Fruit fly (Drosophila melanogaster) whole organism, embryonic: Measurements from ENCODE around the gene wge.

Experiments used
- Blimp-1 ChIP-seq: fragments of 200-800 bp; sonication (Bioruptor generic); optimal IDR thresholded peaks from 3 replicates; lab custom pipeline; 2018; ENCODE audit warnings: missing biosample characterization, missing genetic modification characterization, mild to moderate bottlenecking, moderate library complexity, missing genetic modification reagents
- BtbVII ChIP-seq: fragments of 200-800 bp; sonication (Bioruptor generic); optimal IDR thresholded peaks from 3 replicates; lab custom pipeline; 2017; ENCODE audit warnings: missing biosample characterization, mild to moderate bottlenecking, missing genetic modification characterization
- CG10366 ChIP-seq: fragments of 200-800 bp; sonication (Bioruptor generic); IDR thresholded peaks from 2 replicates; pipeline ENCODE4 v1.3.6; 2022; ENCODE audit warnings: missing biosample characterization, missing genetic modification characterization
- CG10431 ChIP-seq: fragments of 200-800 bp; sonication (Bioruptor generic); optimal IDR thresholded peaks from 3 replicates; lab custom pipeline; 2018; ENCODE audit warnings: missing biosample characterization, mild to moderate bottlenecking, missing genetic modification characterization
- CG10543 ChIP-seq: fragments of 200-800 bp; sonication (Bioruptor generic); optimal IDR thresholded peaks from 3 replicates; lab custom pipeline; 2017; ENCODE audit warnings: missing biosample characterization, mild to moderate bottlenecking, missing genetic modification characterization, moderate library complexity
- CG10979 ChIP-seq: fragments of 200-800 bp; sonication (Bioruptor generic); optimal IDR thresholded peaks from 2 replicates; lab custom pipeline; 2018; ENCODE audit warnings: missing biosample characterization, mild to moderate bottlenecking, missing genetic modification characterization, moderate library complexity
- CG11504 ChIP-seq: fragments of 200-800 bp; sonication (Bioruptor generic); optimal IDR thresholded peaks from 3 replicates; lab custom pipeline; 2019; ENCODE audit warnings: missing biosample characterization, mild to moderate bottlenecking, missing genetic modification characterization, moderate library complexity
- CG13123 ChIP-seq: fragments of 200-800 bp; sonication (Bioruptor generic); optimal IDR thresholded peaks from 2 replicates; lab custom pipeline; 2016; ENCODE audit warnings: missing biosample characterization, missing genetic modification characterization
- CG13894 ChIP-seq: fragments of 200-800 bp; sonication (Bioruptor generic); optimal IDR thresholded peaks from 3 replicates; lab custom pipeline; 2018; ENCODE audit warnings: missing biosample characterization, mild to moderate bottlenecking, missing genetic modification characterization, moderate library complexity
- CG1647 ChIP-seq: fragments of 200-800 bp; sonication (Bioruptor generic); optimal IDR thresholded peaks from 3 replicates; lab custom pipeline; 2016; ENCODE audit warnings: missing biosample characterization, missing genetic modification characterization
- CG17186 ChIP-seq: fragments of 200-800 bp; sonication (Bioruptor generic); optimal IDR thresholded peaks from 3 replicates; lab custom pipeline; 2017; ENCODE audit warnings: missing biosample characterization, missing genetic modification reagents, missing genetic modification characterization
- CG17328 ChIP-seq: fragments of 200-800 bp; sonication (Bioruptor generic); IDR thresholded peaks from 2 replicates; pipeline ENCODE4 v1.3.6; 2022; ENCODE audit warnings: missing biosample characterization, missing genetic modification characterization
- CG17361 ChIP-seq: fragments of 200-800 bp; sonication (Bioruptor generic); IDR thresholded peaks from 3 replicates; pipeline ENCODE4 v1.3.6; 2022; ENCODE audit warnings: missing biosample characterization, missing genetic modification characterization
- CG17612 ChIP-seq: fragments of 200-800 bp; sonication (Bioruptor generic); IDR thresholded peaks from 2 replicates; pipeline ENCODE4 v1.3.6; 2022; ENCODE audit warnings: missing biosample characterization, missing genetic modification characterization
- CG30431 ChIP-seq: fragments of 200-800 bp; sonication (Bioruptor generic); optimal IDR thresholded peaks from 2 replicates; lab custom pipeline; 2017; ENCODE audit warnings: missing biosample characterization, missing genetic modification characterization
- CG33213 ChIP-seq: fragments of 200-800 bp; sonication (Bioruptor generic); optimal IDR thresholded peaks from 3 replicates; lab custom pipeline; 2016; ENCODE audit warnings: missing biosample characterization, missing genetic modification characterization
- CG4854 ChIP-seq: fragments of 200-800 bp; sonication (Bioruptor generic); optimal IDR thresholded peaks from 2 replicates; lab custom pipeline; 2016; ENCODE audit warnings: missing biosample characterization, missing genetic modification characterization, inconsistent platforms
- CG7786 ChIP-seq: fragments of 200-800 bp; sonication (Bioruptor generic); optimal IDR thresholded peaks from 2 replicates; lab custom pipeline; 2016; ENCODE audit warnings: missing biosample characterization, missing genetic modification characterization
- CG9609 ChIP-seq: fragments of 200-800 bp; sonication (Bioruptor generic); optimal IDR thresholded peaks from 3 replicates; lab custom pipeline; 2016; ENCODE audit warnings: missing biosample characterization, missing genetic modification characterization
- CTCF ChIP-seq: fragments of 200-800 bp; sonication (Bioruptor generic); optimal IDR thresholded peaks from 2 replicates; lab custom pipeline; 2017; ENCODE audit warnings: missing biosample characterization, mild to moderate bottlenecking, missing genetic modification characterization, moderate library complexity
- HLH3B ChIP-seq: fragments of 200-800 bp; sonication (Bioruptor generic); IDR thresholded peaks from 2 replicates; pipeline ENCODE4 v1.3.6; 2022; ENCODE audit warnings: missing biosample characterization, missing genetic modification characterization
- Hr51 ChIP-seq, 2 experiments: fragments of 200-800 bp; sonication (Bioruptor generic); optimal IDR thresholded peaks; 2 replicates in 1 of 2; 3 replicates in 1 of 2; lab custom pipeline; 2016 to 2018; ENCODE audit warnings: missing biosample characterization in 2 of 2, missing genetic modification characterization in 2 of 2, mild to moderate bottlenecking in 1 of 2, moderate library complexity in 1 of 2
- Kr ChIP-seq: fragments of 200-800 bp; sonication (Bioruptor generic); optimal IDR thresholded peaks from 2 replicates; lab custom pipeline; 2017; ENCODE audit warnings: missing biosample characterization, mild to moderate bottlenecking, missing genetic modification characterization
- Lhr ChIP-seq: fragments of 200-800 bp; sonication (Bioruptor generic); optimal IDR thresholded peaks from 3 replicates; lab custom pipeline; 2017; ENCODE audit warnings: mild to moderate bottlenecking, missing biosample characterization, missing genetic modification reagents, missing genetic modification characterization
- Optix ChIP-seq: fragments of 200-800 bp; sonication (Bioruptor generic); IDR thresholded peaks from 3 replicates; pipeline ENCODE4 v1.3.6; 2022; ENCODE audit warnings: missing biosample characterization, missing genetic modification characterization
- Rfx ChIP-seq: fragments of 200-800 bp; sonication (Bioruptor generic); IDR thresholded peaks from 2 replicates; pipeline ENCODE4 v1.3.6; 2022; ENCODE audit warnings: missing biosample characterization, missing genetic modification characterization
- Side ChIP-seq: fragments of 200-800 bp; sonication (Bioruptor generic); optimal IDR thresholded peaks from 2 replicates; lab custom pipeline; 2016; ENCODE audit warnings: missing biosample characterization, missing genetic modification characterization
- Sin3A ChIP-seq: fragments of >200 bp; optimal IDR thresholded peaks from 2 replicates; lab custom pipeline; 2018
- Sry-δ ChIP-seq: fragments of 200-800 bp; sonication (Bioruptor generic); optimal IDR thresholded peaks from 2 replicates; lab custom pipeline; 2016; ENCODE audit warnings: missing biosample characterization, missing genetic modification characterization
- Usf ChIP-seq: fragments of 200-800 bp; sonication (Bioruptor generic); optimal IDR thresholded peaks from 2 replicates; lab custom pipeline; 2017; ENCODE audit warnings: missing genotype, missing biosample characterization, missing genetic modification characterization
- abd-A ChIP-seq: fragments of 200-800 bp; sonication (Bioruptor generic); optimal IDR thresholded peaks from 3 replicates; lab custom pipeline; 2019; ENCODE audit warnings: missing biosample characterization, mild to moderate bottlenecking, missing genetic modification characterization, moderate library complexity
- aop ChIP-seq: fragments of 200-800 bp; sonication (Bioruptor generic); IDR thresholded peaks from 2 replicates; pipeline ENCODE4 v1.3.6; 2022; ENCODE audit warnings: missing biosample characterization, missing genetic modification characterization
- ap ChIP-seq: fragments of 200-800 bp; sonication (Bioruptor generic); IDR thresholded peaks from 2 replicates; pipeline ENCODE4 v1.3.6; 2022; ENCODE audit warnings: missing biosample characterization, missing genetic modification characterization
- cas ChIP-seq: fragments of 200-800 bp; sonication (Bioruptor generic); IDR thresholded peaks from 2 replicates; pipeline ENCODE4 v1.3.6; 2022; ENCODE audit warnings: missing biosample characterization, missing genetic modification characterization
- caup ChIP-seq: fragments of 200-800 bp; sonication (Bioruptor generic); optimal IDR thresholded peaks from 3 replicates; lab custom pipeline; 2017; ENCODE audit warnings: missing biosample characterization, mild to moderate bottlenecking, missing genetic modification characterization, moderate library complexity; ENCODE audit not compliant: severe bottlenecking
- chinmo ChIP-seq: fragments of 200-800 bp; sonication (Bioruptor generic); IDR thresholded peaks from 4 replicates; pipeline ENCODE4 v1.3.6; 2022; ENCODE audit warnings: missing biosample characterization, missing genetic modification characterization; ENCODE audit not compliant: partially characterized antibody
- danr ChIP-seq: fragments of 200-800 bp; sonication (Bioruptor generic); IDR thresholded peaks from 2 replicates; pipeline ENCODE4 v1.3.6; 2022; ENCODE audit warnings: missing biosample characterization, missing genetic modification characterization
- dpn ChIP-seq, 2 experiments: fragments of 200-800 bp; sonication (Bioruptor generic); optimal IDR thresholded peaks; 3 replicates each; lab custom pipeline; 2016; ENCODE audit warnings: missing biosample characterization in 2 of 2, missing genetic modification characterization in 2 of 2
- fd64A ChIP-seq: fragments of 200-800 bp; sonication (Bioruptor generic); optimal IDR thresholded peaks from 3 replicates; lab custom pipeline; 2018; ENCODE audit warnings: missing biosample characterization, mild to moderate bottlenecking, missing genetic modification characterization
- fd96Cb ChIP-seq: fragments of 200-800 bp; sonication (Bioruptor generic); optimal IDR thresholded peaks from 2 replicates; lab custom pipeline; 2018; ENCODE audit warnings: missing biosample characterization, mild to moderate bottlenecking, missing genetic modification characterization, moderate library complexity
- grau ChIP-seq: fragments of 200-800 bp; optimal IDR thresholded peaks from 3 replicates; lab custom pipeline; 2019; ENCODE audit warnings: missing biosample characterization, mild to moderate bottlenecking, missing genetic modification characterization, moderate library complexity
- gsb-n ChIP-seq: fragments of 200-800 bp; sonication (Bioruptor generic); optimal IDR thresholded peaks from 3 replicates; lab custom pipeline; 2018; ENCODE audit warnings: missing biosample characterization, mild to moderate bottlenecking, missing genetic modification characterization
- hb ChIP-seq: fragments of 200-800 bp; sonication (Bioruptor generic); IDR thresholded peaks from 3 replicates; pipeline ENCODE4 v1.3.6; 2022; ENCODE audit warnings: missing biosample characterization, missing genetic modification characterization; ENCODE audit not compliant: partially characterized antibody
- inv ChIP-seq: fragments of 200-800 bp; sonication (Bioruptor generic); IDR thresholded peaks from 2 replicates; pipeline ENCODE4 v1.3.6; 2022; ENCODE audit warnings: missing biosample characterization, missing genetic modification characterization; ENCODE audit not compliant: partially characterized antibody
- ken ChIP-seq: fragments of 200-800 bp; sonication (Bioruptor generic); IDR thresholded peaks from 3 replicates; pipeline ENCODE4 v1.3.6; 2022; ENCODE audit warnings: missing biosample characterization, missing genetic modification characterization
- sc ChIP-seq, 3 experiments: fragments of >200 bp in 2 of 3; fragments of 200-800 bp in 1 of 3; sonication (Bioruptor generic) in 1 of 3; optimal IDR thresholded peaks; 2 replicates in 2 of 3; 3 replicates in 1 of 3; lab custom pipeline; 2017; ENCODE audit warnings: mild to moderate bottlenecking in 1 of 3, missing biosample characterization in 1 of 3, missing genetic modification characterization in 1 of 3, missing genetic modification reagents in 1 of 3
- shn ChIP-seq: fragments of 200-800 bp; sonication (Bioruptor generic); optimal IDR thresholded peaks from 3 replicates; lab custom pipeline; 2016; ENCODE audit warnings: missing biosample characterization, missing genetic modification characterization
- sob ChIP-seq: fragments of 200-800 bp; sonication (Bioruptor generic); IDR thresholded peaks from 2 replicates; pipeline ENCODE4 v1.3.6; 2022; ENCODE audit warnings: missing biosample characterization, missing genetic modification characterization
- tgo ChIP-seq: fragments of 200-800 bp; sonication (Bioruptor generic); IDR thresholded peaks from 3 replicates; pipeline ENCODE4 v1.3.6; 2022; ENCODE audit warnings: missing biosample characterization, missing genetic modification characterization
- tll ChIP-seq, 2 experiments: fragments of 200-800 bp in 1 of 2; fragments of >200 bp in 1 of 2; sonication (Bioruptor generic) in 1 of 2; optimal IDR thresholded peaks; 2 replicates each; lab custom pipeline; 2017 to 2019; ENCODE audit warnings: missing biosample characterization in 2 of 2, missing genetic modification characterization in 2 of 2, mild to moderate bottlenecking in 1 of 2, moderate library complexity in 1 of 2
- toy ChIP-seq: fragments of 200-800 bp; sonication (Bioruptor generic); IDR thresholded peaks from 2 replicates; pipeline ENCODE4 v1.3.6; 2022; ENCODE audit warnings: missing biosample characterization, missing genetic modification characterization
- wdn ChIP-seq: fragments of 200-800 bp; sonication (Bioruptor generic); IDR thresholded peaks from 2 replicates; pipeline ENCODE4 v1.3.6; 2022; ENCODE audit warnings: missing biosample characterization, missing genetic modification characterization

The wge gene

DNA sequence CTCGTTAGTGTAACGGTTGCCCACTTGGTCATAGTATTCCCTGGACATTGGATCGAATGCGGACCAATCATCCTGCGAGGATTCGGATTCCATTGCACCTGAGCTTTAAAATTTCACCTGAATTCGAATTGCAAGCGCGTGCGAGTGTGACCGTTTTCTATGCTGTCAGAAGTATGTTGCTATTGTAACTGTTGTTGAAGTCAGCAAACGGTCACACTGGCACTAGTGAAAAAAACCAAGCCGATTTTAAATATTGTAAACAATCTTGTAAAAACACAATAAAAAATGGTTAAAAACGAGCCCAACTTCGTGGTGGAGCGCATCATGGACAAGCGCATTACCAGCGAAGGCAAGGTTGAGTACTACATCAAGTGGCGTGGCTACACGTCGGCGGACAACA, 24.5 kb upstream of the wge start, which contains the start of the genes vret and HP1c (continued):
- TF ChIP-seq dpn (GFP tag; optimal IDR thresholded peaks at IDR 0.05; lab: Kevin White, UChicago) (no peak), chinmo (no peak), Hr51 (GFP tag; optimal IDR thresholded peaks at IDR 0.05; lab: Kevin White, UChicago) (no peak), CG17328 (GFP tag; lab: Robert Waterston, UW) (no peak), tgo (GFP tag; lab: Robert Waterston, UW) (no peak), CG9609 (GFP tag; lab: Kevin White, UChicago) (no peak), CG30431 (GFP tag; lab: Kevin White, UChicago) (no peak), CG13894 (tag; lab: Kevin White, UChicago) (no peak), CG10366 (GFP tag; lab: Robert Waterston, UW) (no peak), CG17186 (GFP tag; lab: Kevin White, UChicago) (peak; percentile 50), CG10431 (GFP tag; lab: Kevin White, UChicago) (no peak), sob (no peak), Lhr (GFP tag; lab: Kevin White, UChicago) (no peak), ken (GFP tag; lab: Robert Waterston, UW) (no peak), CG4854 (GFP tag; lab: Kevin White, UChicago) (no peak), CTCF (GFP tag; lab: Kevin White, UChicago) (peak; percentile 42), grau (tag; lab: Kevin White, UChicago) (no peak), CG10543 (GFP tag; lab: Kevin White, UChicago) (no peak), Sin3A (lab: Kevin White, UChicago) (peak; percentile 61), Rfx (GFP tag; lab: Robert Waterston, UW) (no peak), CG33213 (no peak), HLH3B (GFP tag; lab: Robert Waterston, UW) (no peak), toy (GFP tag; lab: Robert Waterston, UW) (no peak), Kr (GFP tag; lab: Kevin White, UChicago) (no peak), sc (optimal IDR thresholded peaks at IDR 0.05; lab: Kevin White, UChicago) (no peak), sc (GFP tag; optimal IDR thresholded peaks at IDR 0.05; lab: Kevin White, UChicago) (no peak), fd64A (no peak), fd96Cb (tag; lab: Kevin White, UChicago) (no peak), Usf (no peak), CG17361 (GFP tag; lab: Robert Waterston, UW) (no peak), CG13123 (GFP tag; lab: Kevin White, UChicago) (no peak), aop (GFP tag; lab: Robert Waterston, UW) (no peak), shn (GFP tag; lab: Kevin White, UChicago) (no peak), caup (no peak), danr (GFP tag; lab: Robert Waterston, UW) (no peak), CG7786 (GFP tag; lab: Kevin White, UChicago) (no peak), CG11504 (tag; lab: Kevin White, UChicago) (no peak), wdn (no peak), CG1647 (no peak), Optix (no peak), CG10979 (no peak), Sry-δ (GFP tag; lab: Kevin White, UChicago) (peak; percentile 24), Side (GFP tag; lab: Kevin White, UChicago) (no peak), abd-A (tag; lab: Kevin White, UChicago) (no peak), tll (GFP tag; optimal IDR thresholded peaks at IDR 0.05; lab: Kevin White, UChicago) (no peak), CG17612 (GFP tag; lab: Robert Waterston, UW) (no peak), gsb-n (tag; lab: Kevin White, UChicago) (no peak), BtbVII (GFP tag; lab: Kevin White, UChicago) (no peak), inv (GFP tag; lab: Robert Waterston, UW) (no peak), cas (GFP tag; lab: Robert Waterston, UW) (no peak), ap (GFP tag; lab: Robert Waterston, UW) (no peak), hb (GFP tag; lab: Robert Waterston, UW) (no peak), Blimp-1 (GFP tag; lab: Kevin White, UChicago) (no peak)
